Worm (Caenorhabditis elegans): ENCODE data around the gene srw-134.

ce11 chrV:4157291-4157690, 44.9 kb upstream of the srw-134 start:
- TF ChIP-seq ama-1 (optimal IDR thresholded peaks at IDR 0.05) (no peak), ama-1 (GFP tag; optimal IDR thresholded peaks at IDR 0.05) (no peak), tbx-9 (tag; optimal IDR thresholded peaks at IDR 0.05; ENCODE audit: borderline replicate concordance) (no peak), T07F8.4 (tag; optimal IDR thresholded peaks at IDR 0.05) (no peak), nfya-2 (GFP tag; IDR thresholded peaks at IDR 0.05) (no peak), ets-4 (GFP tag; optimal IDR thresholded peaks at IDR 0.05) (no peak), F52B5.7 (tag; optimal IDR thresholded peaks at IDR 0.05) (no peak), rpc-1 (optimal IDR thresholded peaks at IDR 0.05) (no peak), rpc-1 (tag; optimal IDR thresholded peaks at IDR 0.05) (no peak), snpc-4 (GFP tag; optimal IDR thresholded peaks at IDR 0.05) (no peak), snpc-4 (tag; optimal IDR thresholded peaks at IDR 0.05) (no peak), madf-6 (GFP tag; IDR thresholded peaks at IDR 0.05) (no peak), F57A8.1 (GFP tag; optimal IDR thresholded peaks at IDR 0.05) (no peak), unc-130 (GFP tag; optimal IDR thresholded peaks at IDR 0.05) (no peak)
